Worm (Caenorhabditis elegans) whole organism, L1 larva: ENCODE results near the gene K05B2.4.

Experiments used
- C04F5.9 ChIP-seq: sonication (generic microtip); optimal IDR thresholded peaks from 2 replicates; lab custom pipeline; 2016; ENCODE audit warnings: missing genetic modification characterization, missing compliant biosample characterization
- C16A3.4 ChIP-seq: fragments of 150-350 bp; optimal IDR thresholded peaks from 2 replicates; lab custom pipeline; 2014; ENCODE audit warnings: missing biosample characterization, missing genetic modification characterization
- C34B4.2 ChIP-seq: sonication (generic microtip); optimal IDR thresholded peaks from 2 replicates; lab custom pipeline; 2017; ENCODE audit warnings: mild to moderate bottlenecking, missing genetic modification characterization, missing compliant biosample characterization
- aha-1 ChIP-seq: fragments of 150-350 bp; optimal IDR thresholded peaks from 2 replicates; lab custom pipeline; 2014; ENCODE audit warnings: missing biosample characterization, missing genetic modification characterization
- ceh-63 ChIP-seq: fragments of 200-800 bp; sonication (Bioruptor generic); optimal IDR thresholded peaks from 2 replicates; lab custom pipeline; 2018; ENCODE audit warnings: mild to moderate bottlenecking, missing genetic modification characterization, missing compliant biosample characterization
- ceh-8 ChIP-seq: fragments of 200-800 bp; sonication (Bioruptor generic); optimal IDR thresholded peaks from 2 replicates; lab custom pipeline; 2018; ENCODE audit warnings: mild to moderate bottlenecking, missing genetic modification characterization, moderate library complexity, missing compliant biosample characterization
- ces-1 ChIP-seq: fragments of 150-350 bp; optimal IDR thresholded peaks from 2 replicates; lab custom pipeline; 2014; ENCODE audit warnings: missing biosample characterization, missing genetic modification reagents, missing genetic modification characterization
- dpl-1 ChIP-seq, 3 experiments: fragments of 150-350 bp in 2 of 3; sonication (generic microtip) in 1 of 3; optimal IDR thresholded peaks; 2 replicates each; lab custom pipeline; 2014 to 2017; ENCODE audit warnings: missing biosample characterization in 3 of 3, missing genetic modification characterization in 3 of 3, missing genetic modification reagents in 3 of 3
- dsc-1 ChIP-seq: sonication (generic microtip); optimal IDR thresholded peaks from 2 replicates; lab custom pipeline; 2016; ENCODE audit warnings: mild to moderate bottlenecking, missing genetic modification characterization, missing compliant biosample characterization
- efl-1 ChIP-seq, 4 experiments: fragments of 150-350 bp; optimal IDR thresholded peaks in 3 of 4; peaks in 1 of 4; 1 replicate in 1 of 4; 2 replicates in 3 of 4; lab custom pipeline; 2014; ENCODE audit warnings: missing biosample characterization in 2 of 4, missing genetic modification characterization in 2 of 4, missing genetic modification reagents in 2 of 4
- egl-27 ChIP-seq, 2 experiments: fragments of 150-350 bp in 1 of 2; sonication (generic microtip); optimal IDR thresholded peaks; 3 replicates each; lab custom pipeline; 2017 to 2018; ENCODE audit warnings: missing biosample characterization in 2 of 2, missing genetic modification characterization in 2 of 2, missing genetic modification reagents in 2 of 2
- ets-5 ChIP-seq: fragments of 200-800 bp; sonication (Bioruptor generic); IDR thresholded peaks from 2 replicates; pipeline ENCODE4 v1.3.6; 2022; ENCODE audit warnings: missing genetic modification characterization, missing compliant biosample characterization
- fkh-4 ChIP-seq: sonication (generic microtip); optimal IDR thresholded peaks from 2 replicates; lab custom pipeline; 2016; ENCODE audit warnings: missing compliant biosample characterization, missing genetic modification characterization, borderline replicate concordance
- fkh-8 ChIP-seq: sonication (generic microtip); optimal IDR thresholded peaks from 2 replicates; lab custom pipeline; 2016; ENCODE audit warnings: mild to moderate bottlenecking, missing genetic modification characterization, missing compliant biosample characterization
- grh-1 ChIP-seq: fragments of 200-800 bp; sonication (Bioruptor generic); IDR thresholded peaks from 2 replicates; pipeline ENCODE4 v1.3.6; 2022; ENCODE audit warnings: missing genetic modification reagents, missing genetic modification characterization, missing compliant biosample characterization
- irx-1 ChIP-seq: sonication (generic microtip); optimal IDR thresholded peaks from 2 replicates; lab custom pipeline; 2016; ENCODE audit warnings: missing genetic modification characterization, missing compliant biosample characterization
- lin-14 ChIP-seq: fragments of 200-800 bp; sonication (Bioruptor generic); optimal IDR thresholded peaks from 2 replicates; lab custom pipeline; 2018; ENCODE audit warnings: mild to moderate bottlenecking, missing genetic modification characterization, moderate library complexity, missing compliant biosample characterization
- lin-35 ChIP-seq, 2 experiments: fragments of 150-350 bp; optimal IDR thresholded peaks; 2 replicates each; lab custom pipeline; 2014; ENCODE audit warnings: missing biosample characterization in 2 of 2, missing genetic modification characterization in 2 of 2, missing genetic modification reagents in 2 of 2
- lin-39 ChIP-seq: fragments of 150-350 bp; optimal IDR thresholded peaks from 2 replicates; lab custom pipeline; 2014; ENCODE audit warnings: missing biosample characterization, missing genetic modification reagents, missing genetic modification characterization
- lir-3 ChIP-seq: sonication (generic microtip); optimal IDR thresholded peaks from 2 replicates; lab custom pipeline; 2016; ENCODE audit warnings: mild to moderate bottlenecking, missing genetic modification characterization, moderate library complexity, missing compliant biosample characterization; ENCODE audit not compliant: poor library complexity
- lsy-2 ChIP-seq, 2 experiments: fragments of 150-350 bp; optimal IDR thresholded peaks; 2 replicates each; lab custom pipeline; 2014; ENCODE audit warnings: missing biosample characterization in 2 of 2, missing genetic modification characterization in 2 of 2
- mdl-1 ChIP-seq, 2 experiments: fragments of 150-350 bp; optimal IDR thresholded peaks; 2 replicates each; lab custom pipeline; 2014 to 2017; ENCODE audit warnings: missing biosample characterization in 2 of 2, missing genetic modification characterization in 2 of 2, inconsistent platforms in 1 of 2
- mef-2 ChIP-seq: fragments of 150-350 bp; optimal IDR thresholded peaks from 2 replicates; lab custom pipeline; 2014; ENCODE audit warnings: missing biosample characterization, missing genetic modification characterization
- nhr-11 ChIP-seq: fragments of 150-350 bp; optimal IDR thresholded peaks from 2 replicates; lab custom pipeline; 2014; ENCODE audit warnings: missing biosample characterization, missing genetic modification characterization
- nhr-12 ChIP-seq: sonication (generic microtip); optimal IDR thresholded peaks from 2 replicates; lab custom pipeline; 2017; ENCODE audit warnings: missing biosample characterization, missing genetic modification characterization
- nhr-19 ChIP-seq: fragments of 200-800 bp; sonication (Bioruptor generic); conservative IDR thresholded peaks from 2 replicates; pipeline ENCODE4 v1.3.6; 2022; ENCODE audit warnings: missing genetic modification characterization, missing compliant biosample characterization
- nhr-47 ChIP-seq: sonication (generic microtip); optimal IDR thresholded peaks from 2 replicates; lab custom pipeline; 2016; ENCODE audit warnings: mild to moderate bottlenecking, missing genetic modification characterization, moderate library complexity, missing compliant biosample characterization
- nhr-84 ChIP-seq: sonication (generic microtip); optimal IDR thresholded peaks from 2 replicates; lab custom pipeline; 2017; ENCODE audit warnings: missing biosample characterization, missing genetic modification characterization
- nhr-90 ChIP-seq: sonication (generic microtip); optimal IDR thresholded peaks from 2 replicates; lab custom pipeline; 2016; ENCODE audit warnings: mild to moderate bottlenecking, missing genetic modification characterization, missing compliant biosample characterization; ENCODE audit not compliant: poor library complexity
- rnt-1 ChIP-seq: sonication (generic microtip); optimal IDR thresholded peaks from 2 replicates; lab custom pipeline; 2016; ENCODE audit warnings: mild to moderate bottlenecking, missing genetic modification characterization, moderate library complexity, missing compliant biosample characterization
- skn-1 ChIP-seq: fragments of 150-350 bp; optimal IDR thresholded peaks from 2 replicates; lab custom pipeline; 2014; ENCODE audit warnings: missing biosample characterization, missing genetic modification characterization
- snpc-4 ChIP-seq: fragments of 150-350 bp; optimal IDR thresholded peaks from 2 replicates; lab custom pipeline; 2014; ENCODE audit warnings: missing biosample characterization, missing genetic modification characterization
- snu-23 ChIP-seq: sonication (generic microtip); optimal IDR thresholded peaks from 2 replicates; lab custom pipeline; 2016; ENCODE audit warnings: missing genetic modification characterization, missing compliant biosample characterization
- sup-37 ChIP-seq: fragments of 200-800 bp; sonication (Bioruptor generic); optimal IDR thresholded peaks from 2 replicates; lab custom pipeline; 2018; ENCODE audit warnings: mild to moderate bottlenecking, missing genetic modification characterization, missing compliant biosample characterization
- tbx-2 ChIP-seq: sonication (generic microtip); optimal IDR thresholded peaks from 2 replicates; lab custom pipeline; 2016; ENCODE audit warnings: missing genetic modification characterization, missing compliant biosample characterization
- tlp-1 ChIP-seq: fragments of 150-350 bp; optimal IDR thresholded peaks from 2 replicates; lab custom pipeline; 2014; ENCODE audit warnings: missing biosample characterization, missing genetic modification characterization
- unc-30 ChIP-seq: sonication (generic microtip); optimal IDR thresholded peaks from 2 replicates; lab custom pipeline; 2017; ENCODE audit warnings: missing biosample characterization, missing genetic modification characterization
- unc-62 ChIP-seq: fragments of 150-350 bp; optimal IDR thresholded peaks from 2 replicates; lab custom pipeline; 2014; ENCODE audit warnings: missing biosample characterization, missing genetic modification reagents, missing genetic modification characterization
- vab-15 ChIP-seq: sonication (generic microtip); optimal IDR thresholded peaks from 2 replicates; lab custom pipeline; 2017; ENCODE audit warnings: missing genotype, mild to moderate bottlenecking, missing genetic modification characterization, missing compliant biosample characterization
- xbp-1 ChIP-seq: sonication (generic microtip); optimal IDR thresholded peaks from 2 replicates; lab custom pipeline; 2016; ENCODE audit warnings: missing genetic modification characterization, missing compliant biosample characterization
- zag-1 ChIP-seq: fragments of 150-350 bp; optimal IDR thresholded peaks from 2 replicates; lab custom pipeline; 2014; ENCODE audit warnings: missing biosample characterization, missing genetic modification characterization
- zip-4 ChIP-seq: fragments of 200-800 bp; sonication (Bioruptor generic); optimal IDR thresholded peaks from 2 replicates; lab custom pipeline; 2018; ENCODE audit warnings: mild to moderate bottlenecking, missing genetic modification characterization, moderate library complexity, missing compliant biosample characterization
- ztf-11 ChIP-seq, 2 experiments: sonication (generic microtip); optimal IDR thresholded peaks; 2 replicates each; lab custom pipeline; 2016 to 2017; ENCODE audit warnings: missing genetic modification characterization in 2 of 2, missing biosample characterization in 1 of 2, missing compliant biosample characterization in 1 of 2

K05B2.4 gene

DNA sequence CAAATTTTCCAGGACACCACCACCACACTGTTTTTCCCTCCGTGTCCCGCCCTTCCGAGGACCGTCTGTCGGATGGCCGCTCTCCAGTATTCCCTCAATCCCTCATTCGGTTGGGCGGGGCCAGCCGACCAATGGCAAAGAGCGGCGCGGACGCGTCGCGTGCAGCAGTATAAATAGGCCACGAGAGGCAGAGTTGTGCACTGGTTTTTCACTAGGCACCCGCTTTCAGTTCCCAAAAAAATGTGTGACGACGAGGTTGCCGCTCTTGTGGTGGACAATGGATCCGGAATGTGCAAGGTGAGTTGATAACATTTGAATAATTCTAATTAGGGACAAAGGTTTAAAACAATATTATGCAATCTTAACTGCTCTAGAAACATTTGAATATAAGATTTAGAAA is 39.6 kb upstream of the K05B2.4 start, which contains the start of gene act-4 (continued):
- TF ChIP-seq lir-3 (tag; lab: Kevin White, UChicago) (peak; percentile 19), vab-15 (tag; lab: Kevin White, UChicago) (no peak), grh-1 (GFP tag; lab: Robert Waterston, UW) (peak; percentile 43; the same call in 1 of the 2 replicates), zag-1 (tag; lab: Kevin White, UChicago) (no peak), dpl-1 (GFP tag; optimal IDR thresholded peaks at IDR 0.05; lab: Kevin White, UChicago) (peak in 2 of 3 experiments; percentile 17 to 20), snu-23 (peak; percentile 79), nhr-19 (GFP tag; lab: Robert Waterston, UW) (peak; percentile 64), ces-1 (no peak), tlp-1 (tag; lab: Kevin White, UChicago) (no peak), egl-27 (tag; optimal IDR thresholded peaks at IDR 0.05; lab: Kevin White, UChicago) (peak in 1 of 2 experiments; percentile 39), ztf-11 (tag; optimal IDR thresholded peaks at IDR 0.05; lab: Kevin White, UChicago) (peak in 1 of 2 experiments; percentile 51), snpc-4 (tag; lab: Kevin White, UChicago) (peak; percentile 11), tbx-2 (tag; lab: Kevin White, UChicago) (peak; percentile 70), lin-39 (tag; lab: Kevin White, UChicago) (peak; percentile 24), xbp-1 (tag; lab: Kevin White, UChicago) (peak; percentile 83), mdl-1 (tag; optimal IDR thresholded peaks at IDR 0.05; lab: Kevin White, UChicago) (peak in 1 of 2 experiments; percentile 27), lsy-2 (tag; optimal IDR thresholded peaks at IDR 0.05; lab: Kevin White, UChicago) (peak; percentile 53 to 76), zip-4 (GFP tag; lab: Kevin White, UChicago) (peak; percentile 40), ceh-8 (GFP tag; lab: Kevin White, UChicago) (peak; percentile 26), sup-37 (GFP tag; lab: Kevin White, UChicago) (peak; percentile 63), skn-1 (tag; lab: Kevin White, UChicago) (peak; percentile 27), nhr-12 (tag; lab: Kevin White, UChicago) (no peak), unc-30 (tag; lab: Kevin White, UChicago) (no peak), irx-1 (tag; lab: Kevin White, UChicago) (peak; percentile 71), C34B4.2 (tag; lab: Kevin White, UChicago) (no peak), nhr-90 (tag; lab: Kevin White, UChicago) (peak; percentile 52), ceh-63 (GFP tag; lab: Kevin White, UChicago) (peak; percentile 49), efl-1 (optimal IDR thresholded peaks at IDR 0.05; lab: Kevin White, UChicago) (peak; percentile 6 to 25), efl-1 (GFP tag; optimal IDR thresholded peaks at IDR 0.05 in 1 of 2; lab: Kevin White, UChicago) (peak in 1 of 2 experiments; percentile 31)

ce11 chrX:4959440-4959839 is 38.6 kb upstream of the K05B2.4 start:
- TF ChIP-seq nhr-11 (tag; lab: Kevin White, UChicago) (no peak), rnt-1 (tag; lab: Kevin White, UChicago) (peak; percentile 13), efl-1 (optimal IDR thresholded peaks at IDR 0.05; lab: Kevin White, UChicago) (no peak), efl-1 (GFP tag; optimal IDR thresholded peaks at IDR 0.05 in 1 of 2; lab: Kevin White, UChicago) (peak in 1 of 2 experiments; percentile 68), dsc-1 (tag; lab: Kevin White, UChicago) (peak; percentile 36), lin-14 (GFP tag; lab: Kevin White, UChicago) (peak; percentile 67), ces-1 (no peak), nhr-90 (tag; lab: Kevin White, UChicago) (no peak)

- TF ChIP-seq C16A3.4 (tag; lab: Kevin White, UChicago), result no peak
- no peak for TF ChIP-seq efl-1 (optimal IDR thresholded peaks at IDR 0.05; lab: Kevin White, UChicago)
- peak in 1 of 2 experiments; percentile 75 for TF ChIP-seq efl-1 (GFP tag; optimal IDR thresholded peaks at IDR 0.05 in 1 of 2; lab: Kevin White, UChicago)
- TF ChIP-seq, all 84 proteins: peak for 1
Measured at ce11 chrX:4958986-4959385, 38.2 kb upstream of the K05B2.4 start.

ce11 chrX:4957259-4957658 is 36.5 kb upstream of the K05B2.4 start, which contains the start of gene M03F4.4:
Gene M03F4.4 (minus strand): TSS chrX:4957418.
- TF ChIP-seq lin-35 (GFP tag; optimal IDR thresholded peaks at IDR 0.05; lab: Kevin White, UChicago) (peak in 1 of 2 experiments; percentile 15), rnt-1 (tag; lab: Kevin White, UChicago) (peak; percentile 93), nhr-90 (tag; lab: Kevin White, UChicago) (no peak), aha-1 (no peak), unc-62 (GFP tag; lab: Kevin White, UChicago) (no peak), vab-15 (tag; lab: Kevin White, UChicago) (no peak), ets-5 (GFP tag; lab: Robert Waterston, UW) (no peak), lin-39 (tag; lab: Kevin White, UChicago) (peak; percentile 46), lsy-2 (tag; optimal IDR thresholded peaks at IDR 0.05; lab: Kevin White, UChicago) (peak; percentile 56 to 64), lir-3 (tag; lab: Kevin White, UChicago) (peak; percentile 55), mef-2 (tag; lab: Kevin White, UChicago) (no peak), fkh-4 (tag; lab: Kevin White, UChicago) (peak; percentile 61), C04F5.9 (tag; lab: Kevin White, UChicago) (no peak), ceh-8 (GFP tag; lab: Kevin White, UChicago) (no peak), fkh-8 (tag; lab: Kevin White, UChicago) (no peak), dsc-1 (tag; lab: Kevin White, UChicago) (peak; percentile 77), nhr-84 (tag; lab: Kevin White, UChicago) (no peak), nhr-19 (GFP tag; lab: Robert Waterston, UW) (peak; percentile 87), ceh-63 (GFP tag; lab: Kevin White, UChicago) (no peak), nhr-47 (peak; percentile 53)
